Worm (Caenorhabditis elegans) whole organism, young adult: ENCODE data around the gene F54D10.7.

Experiments
- D2030.7 ChIP-seq: fragments of 200-800 bp; sonication (Bioruptor generic); IDR thresholded peaks from 2 replicates; pipeline ENCODE4 v1.3.6; 2022; ENCODE audit warnings: missing genetic modification reagents, missing genetic modification characterization, missing compliant biosample characterization
- F33H1.4 ChIP-seq: fragments of 200-800 bp; sonication (Bioruptor generic); IDR thresholded peaks from 2 replicates; pipeline ENCODE4 v1.3.6; 2022; ENCODE audit warnings: missing genetic modification reagents, missing genetic modification characterization, missing compliant biosample characterization
- F49E8.2 ChIP-seq: sonication (generic microtip); optimal IDR thresholded peaks from 3 replicates; lab custom pipeline; 2017; ENCODE audit warnings: missing genetic modification characterization, mild to moderate bottlenecking, missing compliant biosample characterization, antibody characterized with exemption, moderate library complexity; ENCODE audit not compliant: insufficient read depth
- F52B5.7 ChIP-seq: sonication (generic microtip); optimal IDR thresholded peaks from 2 replicates; lab custom pipeline; 2016; ENCODE audit warnings: mild to moderate bottlenecking, missing genetic modification characterization, missing compliant biosample characterization
- F55B11.4 ChIP-seq: sonication (generic microtip); optimal IDR thresholded peaks from 2 replicates; lab custom pipeline; 2016; ENCODE audit warnings: missing compliant biosample characterization, missing genetic modification characterization, borderline replicate concordance; ENCODE audit not compliant: insufficient read depth
- F57C9.4 ChIP-seq: sonication (generic microtip); optimal IDR thresholded peaks from 2 replicates; lab custom pipeline; 2017; ENCODE audit warnings: mild to moderate bottlenecking, missing genetic modification characterization, missing compliant biosample characterization
- K11D2.4 ChIP-seq: fragments of 200-800 bp; sonication (Bioruptor generic); IDR thresholded peaks from 2 replicates; pipeline ENCODE4 v1.3.6; 2022; ENCODE audit warnings: missing genetic modification reagents, missing genetic modification characterization, missing compliant biosample characterization
- T26A5.8 ChIP-seq: sonication (generic microtip); optimal IDR thresholded peaks from 2 replicates; lab custom pipeline; 2016; ENCODE audit warnings: missing genetic modification characterization, missing compliant biosample characterization
- Y53G8AR.9 ChIP-seq: fragments of 200-800 bp; sonication (Bioruptor generic); conservative IDR thresholded peaks from 2 replicates; pipeline ENCODE4 v1.3.6; 2022; ENCODE audit warnings: missing genetic modification reagents, missing genetic modification characterization, missing compliant biosample characterization
- ZK185.1 ChIP-seq: sonication (generic microtip); optimal IDR thresholded peaks from 2 replicates; lab custom pipeline; 2016; ENCODE audit warnings: mild to moderate bottlenecking, missing genetic modification characterization, missing compliant biosample characterization; ENCODE audit not compliant: poor library complexity, severe bottlenecking
- ama-1 ChIP-seq, 3 experiments: fragments of 150-350 bp in 1 of 3; sonication (generic microtip) in 2 of 3; optimal IDR thresholded peaks; 2 replicates each; lab custom pipeline; 2014 to 2018; ENCODE audit warnings: missing biosample characterization in 2 of 3, missing genetic modification characterization in 2 of 3, missing genetic modification reagents in 2 of 3
- aptf-3 ChIP-seq: fragments of 200-800 bp; sonication (Bioruptor generic); IDR thresholded peaks from 2 replicates; pipeline ENCODE4 v1.3.6; 2022; ENCODE audit warnings: missing genetic modification characterization, missing compliant biosample characterization
- cebp-1 ChIP-seq, 2 experiments: fragments of 200-800 bp in 1 of 2; sonication (Bioruptor generic) in 1 of 2; sonication (generic microtip) in 1 of 2; IDR thresholded peaks in 1 of 2; optimal IDR thresholded peaks in 1 of 2; 2 replicates each; pipeline versions ENCODE4 v1.3.6 to Lab custom; 2017 to 2022; ENCODE audit warnings: missing compliant biosample characterization in 2 of 2, missing genetic modification characterization in 2 of 2, mild to moderate bottlenecking in 1 of 2, missing genetic modification reagents in 1 of 2, moderate library complexity in 1 of 2
- ceh-100 ChIP-seq: fragments of 200-800 bp; sonication (Bioruptor generic); IDR thresholded peaks from 2 replicates; pipeline ENCODE4 v1.3.6; 2022; ENCODE audit warnings: missing genetic modification reagents, missing genetic modification characterization, missing compliant biosample characterization
- ceh-27 ChIP-seq: fragments of 200-800 bp; sonication (Bioruptor generic); optimal IDR thresholded peaks from 2 replicates; lab custom pipeline; 2018; ENCODE audit warnings: mild to moderate bottlenecking, missing genetic modification characterization, moderate library complexity, missing compliant biosample characterization
- ceh-40 ChIP-seq: fragments of 200-800 bp; sonication (Bioruptor generic); IDR thresholded peaks from 2 replicates; pipeline ENCODE4 v1.3.6; 2022; ENCODE audit warnings: missing genetic modification characterization, missing compliant biosample characterization
- ceh-79 ChIP-seq: sonication (generic microtip); optimal IDR thresholded peaks from 2 replicates; lab custom pipeline; 2017; ENCODE audit warnings: mild to moderate bottlenecking, missing genetic modification characterization, missing compliant biosample characterization
- die-1 ChIP-seq: sonication (generic microtip); optimal IDR thresholded peaks from 2 replicates; lab custom pipeline; 2016; ENCODE audit warnings: missing genotype, mild to moderate bottlenecking, missing genetic modification characterization, missing compliant biosample characterization
- egl-18 ChIP-seq: fragments of 200-800 bp; sonication (Bioruptor generic); IDR thresholded peaks from 2 replicates; pipeline ENCODE4 v1.3.6; 2022; ENCODE audit warnings: missing genetic modification reagents, missing genetic modification characterization, missing compliant biosample characterization
- fkh-3 ChIP-seq: sonication (generic microtip); optimal IDR thresholded peaks from 2 replicates; lab custom pipeline; 2016; ENCODE audit warnings: mild to moderate bottlenecking, missing genetic modification characterization, missing compliant biosample characterization
- hmg-20 ChIP-seq: fragments of 200-800 bp; sonication (Bioruptor generic); IDR thresholded peaks from 2 replicates; pipeline ENCODE4 v1.3.6; 2022; ENCODE audit warnings: missing genetic modification reagents, missing genetic modification characterization, missing compliant biosample characterization
- hrde-1 ChIP-seq: sonication (generic microtip); optimal IDR thresholded peaks from 2 replicates; lab custom pipeline; 2016; ENCODE audit warnings: missing genetic modification characterization, mild to moderate bottlenecking, missing compliant biosample characterization, moderate library complexity, missing genotype, missing genetic modification reagents, borderline replicate concordance
- hsf-1 ChIP-seq: fragments of 200-800 bp; sonication (Bioruptor generic); IDR thresholded peaks from 2 replicates; pipeline ENCODE4 v1.3.6; 2022; ENCODE audit warnings: missing genetic modification reagents, missing genetic modification characterization, missing compliant biosample characterization
- lin-54 ChIP-seq: fragments of 200-800 bp; sonication (Bioruptor generic); optimal IDR thresholded peaks from 2 replicates; lab custom pipeline; 2018; ENCODE audit warnings: mild to moderate bottlenecking, missing genetic modification characterization, missing compliant biosample characterization
- madf-10 ChIP-seq: sonication (generic microtip); optimal IDR thresholded peaks from 2 replicates; lab custom pipeline; 2016; ENCODE audit warnings: mild to moderate bottlenecking, missing genetic modification characterization, missing compliant biosample characterization
- madf-3 ChIP-seq: fragments of 200-800 bp; sonication (Bioruptor generic); IDR thresholded peaks from 2 replicates; pipeline ENCODE4 v1.3.6; 2022; ENCODE audit warnings: missing genetic modification reagents, missing genetic modification characterization, missing compliant biosample characterization
- mcd-1 ChIP-seq: fragments of 200-800 bp; sonication (Bioruptor generic); IDR thresholded peaks from 2 replicates; pipeline ENCODE4 v1.3.6; 2022; ENCODE audit warnings: missing genetic modification reagents, missing genetic modification characterization, missing compliant biosample characterization
- nfya-1 ChIP-seq: sonication (generic microtip); optimal IDR thresholded peaks from 2 replicates; lab custom pipeline; 2017; ENCODE audit warnings: antibody characterized with exemption, missing compliant biosample characterization, missing genetic modification characterization, borderline replicate concordance; ENCODE audit not compliant: insufficient read depth
- sea-2 ChIP-seq: fragments of 200-800 bp; sonication (Bioruptor generic); IDR thresholded peaks from 2 replicates; pipeline ENCODE4 v1.3.6; 2022; ENCODE audit warnings: missing genetic modification characterization, missing compliant biosample characterization
- snpc-1.3 ChIP-seq: sonication (generic microtip); optimal IDR thresholded peaks from 2 replicates; lab custom pipeline; 2017; ENCODE audit warnings: missing genetic modification characterization, mild to moderate bottlenecking, missing compliant biosample characterization, antibody characterized with exemption, moderate library complexity, missing genotype, missing genetic modification reagents; ENCODE audit not compliant: insufficient read depth
- tbx-9 ChIP-seq: sonication (generic microtip); optimal IDR thresholded peaks from 2 replicates; lab custom pipeline; 2016; ENCODE audit warnings: borderline replicate concordance, missing genetic modification characterization, inconsistent platforms, missing compliant biosample characterization
- zfh-2 ChIP-seq: fragments of 200-800 bp; sonication (Bioruptor generic); conservative IDR thresholded peaks from 2 replicates; pipeline ENCODE4 v1.3.6; 2022; ENCODE audit warnings: missing genetic modification reagents, missing genetic modification characterization, missing compliant biosample characterization
- ztf-25 ChIP-seq: fragments of 200-800 bp; sonication (Bioruptor generic); IDR thresholded peaks from 2 replicates; pipeline ENCODE4 v1.3.6; 2022; ENCODE audit warnings: missing genetic modification reagents, missing genetic modification characterization, missing compliant biosample characterization
- ztf-28 ChIP-seq: fragments of 200-800 bp; sonication (Bioruptor generic); IDR thresholded peaks from 2 replicates; pipeline ENCODE4 v1.3.6; 2022; ENCODE audit warnings: missing genetic modification reagents, missing genetic modification characterization, missing compliant biosample characterization

Gene F54D10.7

DNA sequence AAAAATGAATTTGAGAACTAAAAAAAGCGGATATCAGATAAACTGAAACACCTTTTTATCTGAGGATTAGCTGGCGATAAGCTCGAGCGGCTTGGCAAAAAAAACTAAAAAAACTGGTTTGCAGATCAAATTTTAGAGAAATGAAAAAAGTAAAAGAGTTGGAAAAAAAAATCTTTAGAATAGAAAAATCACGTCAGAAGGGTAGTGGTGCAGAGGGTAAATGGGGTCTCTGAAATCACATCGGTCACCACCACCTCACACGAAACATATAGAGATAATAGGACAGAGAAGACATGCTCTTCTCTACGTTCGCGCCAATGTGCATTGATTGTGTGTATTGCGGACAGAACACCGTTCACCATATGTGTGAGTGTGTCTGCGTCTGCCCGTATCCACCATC is 39.9 kb downstream of the F54D10.7 start:
- no peak for TF ChIP-seq ceh-100 (GFP tag; lab: Robert Waterston, UW)
- no peak for TF ChIP-seq tbx-9 (tag; lab: Kevin White, UChicago)
- TF ChIP-seq lin-54 (GFP tag; lab: Kevin White, UChicago): no peak
- no peak for TF ChIP-seq cebp-1 (GFP tag; IDR thresholded peaks at IDR 0.05; lab: Robert Waterston, UW)
- TF ChIP-seq cebp-1 (tag; optimal IDR thresholded peaks at IDR 0.05; lab: Kevin White, UChicago): no peak
- no peak for TF ChIP-seq snpc-1.3 (tag; lab: Kevin White, UChicago)
- no peak for TF ChIP-seq madf-3 (GFP tag; lab: Robert Waterston, UW)
- no peak for TF ChIP-seq ceh-27 (GFP tag; lab: Kevin White, UChicago)
- no peak for TF ChIP-seq egl-18
- no peak for TF ChIP-seq ztf-28
- TF ChIP-seq aptf-3 (GFP tag; lab: Robert Waterston, UW): no peak
- TF ChIP-seq hrde-1 (tag; lab: Kevin White, UChicago): no peak
- no peak for TF ChIP-seq sea-2 (GFP tag; lab: Robert Waterston, UW)

- TF ChIP-seq zfh-2 (GFP tag; lab: Robert Waterston, UW): no peak
- no peak for TF ChIP-seq fkh-3 (tag; lab: Kevin White, UChicago)
- no peak for TF ChIP-seq nfya-1
- TF ChIP-seq F33H1.4 (GFP tag; lab: Robert Waterston, UW): no peak
- TF ChIP-seq F49E8.2 (tag; lab: Kevin White, UChicago): no peak
- no peak for TF ChIP-seq Y53G8AR.9
- TF ChIP-seq K11D2.4 (GFP tag; lab: Robert Waterston, UW): no peak
- no peak for TF ChIP-seq mcd-1 (GFP tag; lab: Robert Waterston, UW)
Observed at ce11 chrII:3779463-3779862, 41.6 kb downstream of the F54D10.7 start, which contains the start of gene T24E12.11. TSS of gene T24E12.11 (minus strand) at chrII:3779563.

ce11 chrII:3777802-3778201 is 43.3 kb downstream of the F54D10.7 start:
- TF ChIP-seq madf-10 (no peak), ceh-27 (GFP tag; lab: Kevin White, UChicago) (no peak), ama-1 (optimal IDR thresholded peaks at IDR 0.05; lab: Kevin White, UChicago) (no peak), ama-1 (GFP tag; optimal IDR thresholded peaks at IDR 0.05; lab: Kevin White, UChicago) (no peak), zfh-2 (GFP tag; lab: Robert Waterston, UW) (no peak), F49E8.2 (tag; lab: Kevin White, UChicago) (no peak), F55B11.4 (no peak), ceh-79 (tag; lab: Kevin White, UChicago) (no peak), ztf-28 (no peak), D2030.7 (GFP tag; lab: Robert Waterston, UW) (no peak), ceh-40 (no peak), hsf-1 (no peak), ZK185.1 (tag; lab: Kevin White, UChicago) (no peak), F57C9.4 (tag; lab: Kevin White, UChicago) (no peak), F52B5.7 (no peak), ztf-25 (no peak)
- TF ChIP-seq, all 124 proteins: peak for 0

- TF ChIP-seq ceh-100 (GFP tag; lab: Robert Waterston, UW) (no peak), hmg-20 (GFP tag; lab: Robert Waterston, UW) (no peak), ama-1 (optimal IDR thresholded peaks at IDR 0.05; lab: Kevin White, UChicago) (no peak), ama-1 (GFP tag; optimal IDR thresholded peaks at IDR 0.05; lab: Kevin White, UChicago) (no peak), die-1 (tag; lab: Kevin White, UChicago) (no peak), sea-2 (GFP tag; lab: Robert Waterston, UW) (no peak), T26A5.8 (tag; lab: Kevin White, UChicago) (no peak)
Observed at ce11 chrII:3775719-3776118, 45.4 kb downstream of the F54D10.7 start, which contains the start of gene T24E12.3. TSS of gene T24E12.3 (plus strand) at chrII:3776019.
